Fruit fly (Drosophila melanogaster) whole organism, pupa: ENCODE data around the gene pasi1.
A peak's percentile ranks its signal among the peaks of the same experiment; 100 is the strongest.

ENCODE experiments used
- CG10348 ChIP-seq: fragments of 200-800 bp; sonication (Bioruptor generic); IDR thresholded peaks from 2 replicates; pipeline ENCODE4 v1.3.6; 2022; ENCODE audit warnings: missing biosample characterization, missing genetic modification characterization
- CG12605 ChIP-seq: fragments of 200-800 bp; sonication (Bioruptor generic); IDR thresholded peaks from 2 replicates; pipeline ENCODE4 v1.3.6; 2022; ENCODE audit warnings: missing biosample characterization, missing genetic modification characterization
- CG13204 ChIP-seq: fragments of 200-800 bp; sonication (Bioruptor generic); optimal IDR thresholded peaks from 2 replicates; lab custom pipeline; 2018; ENCODE audit warnings: missing biosample characterization, mild to moderate bottlenecking, missing genetic modification characterization, moderate library complexity
- CG15710 ChIP-seq: fragments of 200-800 bp; sonication (Bioruptor generic); optimal IDR thresholded peaks from 2 replicates; lab custom pipeline; 2018; ENCODE audit warnings: missing biosample characterization, mild to moderate bottlenecking, missing genetic modification characterization, moderate library complexity
- CG17806 ChIP-seq: fragments of 200-800 bp; sonication (Bioruptor generic); optimal IDR thresholded peaks from 2 replicates; lab custom pipeline; 2018; ENCODE audit warnings: missing biosample characterization, mild to moderate bottlenecking, missing genetic modification characterization, moderate library complexity
- CG32121 ChIP-seq: fragments of 200-800 bp; sonication (Bioruptor generic); IDR thresholded peaks from 2 replicates; pipeline ENCODE4 v1.3.6; 2022; ENCODE audit warnings: missing biosample characterization, missing genetic modification characterization
- CG34367 ChIP-seq: fragments of 200-800 bp; sonication (Bioruptor generic); optimal IDR thresholded peaks from 2 replicates; lab custom pipeline; 2018; ENCODE audit warnings: missing biosample characterization, mild to moderate bottlenecking, missing genetic modification characterization
- CG4496 ChIP-seq: fragments of 200-800 bp; sonication (Bioruptor generic); IDR thresholded peaks from 3 replicates; pipeline ENCODE4 v1.3.6; 2022; ENCODE audit warnings: missing biosample characterization, missing genetic modification characterization
- CG8159 ChIP-seq: fragments of 200-800 bp; sonication (Bioruptor generic); optimal IDR thresholded peaks from 3 replicates; lab custom pipeline; 2018; ENCODE audit warnings: missing biosample characterization, mild to moderate bottlenecking, missing genetic modification characterization, moderate library complexity
- CG8301 ChIP-seq: fragments of 200-800 bp; sonication (Bioruptor generic); optimal IDR thresholded peaks from 2 replicates; lab custom pipeline; 2018; ENCODE audit warnings: missing biosample characterization, mild to moderate bottlenecking, missing genetic modification characterization
- Ets98B ChIP-seq: fragments of 200-800 bp; sonication (Bioruptor generic); IDR thresholded peaks from 2 replicates; pipeline ENCODE4 v1.3.6; 2022; ENCODE audit warnings: missing biosample characterization, missing genetic modification characterization
- Pif1B ChIP-seq: fragments of 200-800 bp; sonication (Bioruptor generic); optimal IDR thresholded peaks from 3 replicates; lab custom pipeline; 2016; ENCODE audit warnings: missing biosample characterization, missing genetic modification characterization
- fd96Ca ChIP-seq: fragments of 200-800 bp; sonication (Bioruptor generic); IDR thresholded peaks from 3 replicates; pipeline ENCODE4 v1.3.6; 2022; ENCODE audit warnings: missing biosample characterization, missing genetic modification characterization

DNA sequence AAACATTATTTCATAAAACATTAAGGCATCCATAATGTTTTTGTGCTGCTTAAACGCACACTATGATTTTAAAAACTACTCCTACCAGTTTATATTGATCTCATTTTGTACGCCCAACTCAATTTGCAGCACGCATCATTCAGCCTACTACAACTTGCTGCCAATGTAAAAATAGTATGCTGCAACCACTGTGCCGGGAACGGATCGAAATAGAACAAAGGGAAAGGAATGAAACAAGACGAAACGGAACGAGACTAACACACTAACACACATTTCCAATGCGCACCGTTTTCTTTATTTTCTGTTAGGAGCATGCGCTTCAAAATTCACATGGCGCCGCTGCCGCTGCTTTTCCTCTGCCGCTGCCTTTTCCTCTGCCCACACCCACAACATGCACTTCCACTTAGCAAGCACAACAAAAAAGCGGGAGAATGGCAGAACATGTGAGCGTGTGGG, 17.9 kb upstream of the pasi1 start:
- TF ChIP-seq CG4496 (GFP tag; lab: Robert Waterston, UW) (no peak), CG32121 (GFP tag; lab: Robert Waterston, UW) (peak; percentile 20; the same call in 1 of the 2 replicates), Pif1B (GFP tag; lab: Kevin White, UChicago) (no peak), CG8301 (tag; lab: Kevin White, UChicago) (no peak), CG12605 (GFP tag; lab: Robert Waterston, UW) (no peak), CG8159 (tag; lab: Kevin White, UChicago) (no peak), CG15710 (tag; lab: Kevin White, UChicago) (no peak), CG17806 (peak; percentile 30), Ets98B (GFP tag; lab: Robert Waterston, UW) (no peak; the same call in 1 of the 2 replicates), CG34367 (tag; lab: Kevin White, UChicago) (no peak), fd96Ca (GFP tag; lab: Robert Waterston, UW) (peak; percentile 10; the same call in 1 of the 3 replicates), CG13204 (GFP tag; lab: Kevin White, UChicago) (no peak), CG10348 (GFP tag; lab: Robert Waterston, UW) (no peak)
